Fruit fly (Drosophila melanogaster) whole organism, embryonic: ENCODE results near the gene CG8135.
A peak's percentile ranks its signal among the peaks of the same experiment; 100 is the strongest.

Experiments used
- ATbp ChIP-seq: fragments of 200-800 bp; sonication (Bioruptor generic); optimal IDR thresholded peaks from 2 replicates; lab custom pipeline; 2017; ENCODE audit warnings: missing biosample characterization, mild to moderate bottlenecking, missing genetic modification characterization, missing genetic modification reagents
- B-H2 ChIP-seq: fragments of 200-800 bp; sonication (Bioruptor generic); optimal IDR thresholded peaks from 2 replicates; lab custom pipeline; 2018; ENCODE audit warnings: missing biosample characterization, mild to moderate bottlenecking, missing genetic modification characterization
- CG10565 ChIP-seq: fragments of 200-800 bp; sonication (Bioruptor generic); optimal IDR thresholded peaks from 3 replicates; lab custom pipeline; 2016; ENCODE audit warnings: missing biosample characterization, mild to moderate bottlenecking, missing genetic modification characterization
- CG11696 ChIP-seq: fragments of 200-800 bp; sonication (Bioruptor generic); IDR thresholded peaks from 2 replicates; pipeline ENCODE4 v1.3.6; 2022; ENCODE audit warnings: missing biosample characterization, missing genetic modification characterization
- CG13123 ChIP-seq: fragments of 200-800 bp; sonication (Bioruptor generic); optimal IDR thresholded peaks from 2 replicates; lab custom pipeline; 2016; ENCODE audit warnings: missing biosample characterization, missing genetic modification characterization
- CG13287 ChIP-seq: fragments of 200-800 bp; sonication (Bioruptor generic); IDR thresholded peaks from 2 replicates; pipeline ENCODE4 v1.3.6; 2022; ENCODE audit warnings: missing biosample characterization, missing genetic modification characterization; ENCODE audit not compliant: partially characterized antibody
- CG13775 ChIP-seq: fragments of 200-800 bp; sonication (Bioruptor generic); optimal IDR thresholded peaks from 3 replicates; lab custom pipeline; 2017; ENCODE audit warnings: missing biosample characterization, mild to moderate bottlenecking, missing genetic modification characterization
- CG14014 ChIP-seq: fragments of 200-800 bp; sonication (Bioruptor generic); IDR thresholded peaks from 2 replicates; pipeline ENCODE4 v1.3.6; 2022; ENCODE audit warnings: missing biosample characterization, missing genetic modification characterization
- CG15073 ChIP-seq: fragments of 200-800 bp; sonication (Bioruptor generic); optimal IDR thresholded peaks from 2 replicates; lab custom pipeline; 2016; ENCODE audit warnings: missing biosample characterization, missing genetic modification characterization
- CG17361 ChIP-seq: fragments of 200-800 bp; sonication (Bioruptor generic); IDR thresholded peaks from 3 replicates; pipeline ENCODE4 v1.3.6; 2022; ENCODE audit warnings: missing biosample characterization, missing genetic modification characterization
- CG18619 ChIP-seq: fragments of 200-800 bp; sonication (Bioruptor generic); optimal IDR thresholded peaks from 3 replicates; lab custom pipeline; 2017; ENCODE audit warnings: missing biosample characterization, mild to moderate bottlenecking, missing genetic modification characterization
- CG2129 ChIP-seq: fragments of 200-800 bp; sonication (Bioruptor generic); IDR thresholded peaks from 2 replicates; pipeline ENCODE4 v1.3.6; 2022; ENCODE audit warnings: missing biosample characterization, missing genetic modification characterization; ENCODE audit not compliant: partially characterized antibody
- CG2202 ChIP-seq: fragments of 200-800 bp; sonication (Bioruptor generic); optimal IDR thresholded peaks from 2 replicates; lab custom pipeline; 2018; ENCODE audit warnings: missing biosample characterization, mild to moderate bottlenecking, missing genetic modification characterization
- CG31224 ChIP-seq: fragments of 200-800 bp; sonication (Bioruptor generic); IDR thresholded peaks from 2 replicates; pipeline ENCODE4 v1.3.6; 2022; ENCODE audit warnings: missing biosample characterization, missing genetic modification characterization
- CG31365 ChIP-seq: fragments of 200-800 bp; sonication (Bioruptor generic); optimal IDR thresholded peaks from 2 replicates; lab custom pipeline; 2018; ENCODE audit warnings: missing biosample characterization, mild to moderate bottlenecking, missing genetic modification characterization
- CG3838 ChIP-seq: fragments of 200-800 bp; sonication (Bioruptor generic); optimal IDR thresholded peaks from 3 replicates; lab custom pipeline; 2016; ENCODE audit warnings: missing biosample characterization, missing genetic modification characterization
- CG4617 ChIP-seq: fragments of 200-800 bp; sonication (Bioruptor generic); optimal IDR thresholded peaks from 3 replicates; lab custom pipeline; 2016; ENCODE audit warnings: missing biosample characterization, missing genetic modification characterization, borderline replicate concordance
- CG4820 ChIP-seq: fragments of 200-800 bp; sonication (Bioruptor generic); optimal IDR thresholded peaks from 3 replicates; lab custom pipeline; 2016; ENCODE audit warnings: missing biosample characterization, missing genetic modification characterization
- CG8290 ChIP-seq, 3 experiments: fragments of 200-800 bp; sonication (Bioruptor generic); optimal IDR thresholded peaks; 2 replicates each; lab custom pipeline; 2016 to 2019; ENCODE audit warnings: missing biosample characterization in 3 of 3, missing genetic modification characterization in 3 of 3, mild to moderate bottlenecking in 2 of 3, moderate library complexity in 1 of 3
- CG9932 ChIP-seq: fragments of 200-800 bp; sonication (Bioruptor generic); IDR thresholded peaks from 2 replicates; pipeline ENCODE4 v1.3.6; 2022; ENCODE audit warnings: missing biosample characterization, missing genetic modification characterization
- CHES-1-like ChIP-seq: fragments of 200-800 bp; sonication (Bioruptor generic); optimal IDR thresholded peaks from 2 replicates; lab custom pipeline; 2016; ENCODE audit warnings: missing biosample characterization, missing genetic modification characterization
- Ets65A ChIP-seq: fragments of 200-800 bp; sonication (Bioruptor generic); peaks from one replicate; lab custom pipeline; 2016; ENCODE audit warnings: missing biosample characterization, missing genetic modification characterization
- Ets97D ChIP-seq: fragments of 200-800 bp; sonication (Bioruptor generic); optimal IDR thresholded peaks from 3 replicates; lab custom pipeline; 2016; ENCODE audit warnings: missing biosample characterization, missing genetic modification characterization
- Fer1 ChIP-seq: fragments of 200-800 bp; sonication (Bioruptor generic); optimal IDR thresholded peaks from 2 replicates; lab custom pipeline; 2017; ENCODE audit warnings: missing biosample characterization, mild to moderate bottlenecking, missing genetic modification characterization
- HmgZ ChIP-seq: fragments of 200-800 bp; sonication (Bioruptor generic); optimal IDR thresholded peaks from 2 replicates; lab custom pipeline; 2018; ENCODE audit warnings: missing biosample characterization, mild to moderate bottlenecking, missing genetic modification characterization
- Nf-YB ChIP-seq: fragments of 200-800 bp; sonication (Bioruptor generic); optimal IDR thresholded peaks from 3 replicates; lab custom pipeline; 2019; ENCODE audit warnings: missing biosample characterization, mild to moderate bottlenecking, missing genetic modification characterization, moderate library complexity
- Ptx1 ChIP-seq: fragments of 200-800 bp; sonication (Bioruptor generic); IDR thresholded peaks from 2 replicates; pipeline ENCODE4 v1.3.6; 2022; ENCODE audit warnings: missing biosample characterization, missing genetic modification characterization
- Ssrp ChIP-seq: fragments of 200-800 bp; sonication (Bioruptor generic); optimal IDR thresholded peaks from 2 replicates; lab custom pipeline; 2018; ENCODE audit warnings: missing biosample characterization, mild to moderate bottlenecking, missing genetic modification characterization, moderate library complexity
- YL-1 ChIP-seq: fragments of 200-800 bp; sonication (Bioruptor generic); optimal IDR thresholded peaks from 3 replicates; lab custom pipeline; 2017; ENCODE audit warnings: missing biosample characterization, mild to moderate bottlenecking, missing genetic modification characterization
- bsh ChIP-seq, 2 experiments: fragments of 200-800 bp; sonication (Bioruptor generic); optimal IDR thresholded peaks; 2 replicates each; lab custom pipeline; 2017 to 2018; ENCODE audit warnings: mild to moderate bottlenecking in 2 of 2, missing biosample characterization in 2 of 2, missing genetic modification characterization in 2 of 2, moderate library complexity in 1 of 2
- chinmo ChIP-seq: fragments of 200-800 bp; sonication (Bioruptor generic); IDR thresholded peaks from 4 replicates; pipeline ENCODE4 v1.3.6; 2022; ENCODE audit warnings: missing biosample characterization, missing genetic modification characterization; ENCODE audit not compliant: partially characterized antibody
- chm ChIP-seq: fragments of 200-800 bp; sonication (Bioruptor generic); IDR thresholded peaks from 2 replicates; pipeline ENCODE4 v1.3.6; 2022; ENCODE audit warnings: missing biosample characterization, missing genetic modification characterization
- dmrt99B ChIP-seq: fragments of 200-800 bp; sonication (Bioruptor generic); optimal IDR thresholded peaks from 2 replicates; lab custom pipeline; 2018; ENCODE audit warnings: missing biosample characterization, mild to moderate bottlenecking, missing genetic modification characterization, moderate library complexity
- fd96Cb ChIP-seq: fragments of 200-800 bp; sonication (Bioruptor generic); optimal IDR thresholded peaks from 2 replicates; lab custom pipeline; 2018; ENCODE audit warnings: missing biosample characterization, mild to moderate bottlenecking, missing genetic modification characterization, moderate library complexity
- hth ChIP-seq: fragments of >200 bp; optimal IDR thresholded peaks from 2 replicates; lab custom pipeline; 2017; ENCODE audit warnings: inconsistent platforms
- kay ChIP-seq: fragments of 200-800 bp; sonication (Bioruptor generic); optimal IDR thresholded peaks from 2 replicates; lab custom pipeline; 2016; ENCODE audit warnings: missing biosample characterization, missing genetic modification characterization
- ken ChIP-seq: fragments of 200-800 bp; sonication (Bioruptor generic); IDR thresholded peaks from 3 replicates; pipeline ENCODE4 v1.3.6; 2022; ENCODE audit warnings: missing biosample characterization, missing genetic modification characterization
- kni ChIP-seq: fragments of 200-800 bp; sonication (Bioruptor generic); optimal IDR thresholded peaks from 3 replicates; lab custom pipeline; 2017; ENCODE audit warnings: mild to moderate bottlenecking, missing biosample characterization, missing genetic modification reagents, missing genetic modification characterization
- lola ChIP-seq, 3 experiments: fragments of >200 bp in 2 of 3; fragments of 200-800 bp in 1 of 3; sonication (Bioruptor generic) in 1 of 3; optimal IDR thresholded peaks; 2 replicates each; lab custom pipeline; 2017 to 2019; ENCODE audit warnings: missing biosample characterization in 3 of 3, missing genetic modification characterization in 3 of 3, mild to moderate bottlenecking in 1 of 3, moderate library complexity in 1 of 3
- luna ChIP-seq: fragments of 200-800 bp; sonication (Bioruptor generic); optimal IDR thresholded peaks from 2 replicates; lab custom pipeline; 2016; ENCODE audit warnings: missing biosample characterization, missing genetic modification characterization
- maf-S ChIP-seq: fragments of 200-800 bp; sonication (Bioruptor generic); optimal IDR thresholded peaks from 2 replicates; lab custom pipeline; 2016; ENCODE audit warnings: missing biosample characterization, missing genetic modification characterization
- mirr ChIP-seq: fragments of 200-800 bp; sonication (Bioruptor generic); optimal IDR thresholded peaks from 3 replicates; lab custom pipeline; 2018; ENCODE audit warnings: missing biosample characterization, mild to moderate bottlenecking, missing genetic modification characterization
- nau ChIP-seq: fragments of 200-800 bp; sonication (Bioruptor generic); optimal IDR thresholded peaks from 3 replicates; lab custom pipeline; 2017; ENCODE audit warnings: missing biosample characterization, mild to moderate bottlenecking, missing genetic modification characterization, missing genetic modification reagents
- run ChIP-seq: fragments of 200-800 bp; sonication (Bioruptor generic); optimal IDR thresholded peaks from 3 replicates; lab custom pipeline; 2018; ENCODE audit warnings: missing biosample characterization, mild to moderate bottlenecking, missing genetic modification characterization
- sqz ChIP-seq: fragments of 200-800 bp; sonication (Bioruptor generic); optimal IDR thresholded peaks from 3 replicates; lab custom pipeline; 2018; ENCODE audit warnings: missing biosample characterization, mild to moderate bottlenecking, missing genetic modification characterization
- tgo ChIP-seq: fragments of 200-800 bp; sonication (Bioruptor generic); IDR thresholded peaks from 3 replicates; pipeline ENCODE4 v1.3.6; 2022; ENCODE audit warnings: missing biosample characterization, missing genetic modification characterization
- tll ChIP-seq, 2 experiments: fragments of 200-800 bp in 1 of 2; fragments of >200 bp in 1 of 2; sonication (Bioruptor generic) in 1 of 2; optimal IDR thresholded peaks; 2 replicates each; lab custom pipeline; 2017 to 2019; ENCODE audit warnings: missing biosample characterization in 2 of 2, missing genetic modification characterization in 2 of 2, mild to moderate bottlenecking in 1 of 2, moderate library complexity in 1 of 2
- vvl ChIP-seq: fragments of 200-800 bp; sonication (Bioruptor generic); IDR thresholded peaks from 2 replicates; pipeline ENCODE4 v1.3.6; 2022; ENCODE audit warnings: missing biosample characterization, missing genetic modification characterization
- wdn ChIP-seq: fragments of 200-800 bp; sonication (Bioruptor generic); IDR thresholded peaks from 2 replicates; pipeline ENCODE4 v1.3.6; 2022; ENCODE audit warnings: missing biosample characterization, missing genetic modification characterization

Gene CG8135

DNA sequence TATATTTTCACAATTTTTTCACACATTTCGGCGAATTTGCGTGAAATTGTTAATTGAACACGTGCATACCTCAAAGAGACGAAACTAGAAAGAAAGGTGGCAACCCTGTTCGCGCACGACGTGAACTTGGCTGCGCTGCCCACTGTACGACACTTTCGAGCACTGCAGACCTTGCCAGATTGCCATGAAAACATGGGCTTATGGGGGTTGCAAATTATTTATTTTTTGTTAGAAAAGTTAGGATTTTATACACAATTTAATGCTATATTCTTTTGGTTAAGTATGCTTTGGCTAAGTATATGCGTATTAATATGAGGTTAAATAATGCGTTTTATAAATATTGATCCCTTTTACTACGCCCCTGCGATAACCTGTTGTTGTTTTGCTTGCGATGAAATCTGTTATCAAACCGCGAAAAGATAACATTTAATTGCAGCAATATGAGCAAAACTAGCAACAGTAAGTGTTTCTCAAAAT is 3.0 kb upstream of the CG8135 start, which contains the start of the genes RpL34b and CG8132 (continued):
- TF ChIP-seq CG14014 (GFP tag; lab: Robert Waterston, UW): peak; percentile 94
- peak; percentile 92 for TF ChIP-seq ATbp (GFP tag; lab: Kevin White, UChicago)
- TF ChIP-seq CG3838: peak; percentile 89
- peak; percentile 95 for TF ChIP-seq CG17361 (GFP tag; lab: Robert Waterston, UW)
- peak; percentile 96 for TF ChIP-seq CG18619 (GFP tag; lab: Kevin White, UChicago)
- TF ChIP-seq CG13775 (GFP tag; lab: Kevin White, UChicago): peak; percentile 96
- TF ChIP-seq maf-S (GFP tag; lab: Kevin White, UChicago): peak; percentile 97
- TF ChIP-seq CG8290 (GFP tag; optimal IDR thresholded peaks at IDR 0.05; lab: Kevin White, UChicago): peak; percentile 95
- TF ChIP-seq CG8290 (tag; optimal IDR thresholded peaks at IDR 0.05; lab: Kevin White, UChicago): peak; percentile 92 to 97
- peak; percentile 96 for TF ChIP-seq wdn
- peak; percentile 98 for TF ChIP-seq CG9932 (GFP tag; lab: Robert Waterston, UW)
- no peak for TF ChIP-seq CG2129
- TF ChIP-seq chm: peak; percentile 94
- peak; percentile 94 for TF ChIP-seq luna (GFP tag; lab: Kevin White, UChicago)
- TF ChIP-seq hth: no peak
- no peak for TF ChIP-seq nau
- peak; percentile 90 for TF ChIP-seq sqz
- TF ChIP-seq Nf-YB (GFP tag; lab: Kevin White, UChicago): peak; percentile 81
- peak; percentile 98 for TF ChIP-seq HmgZ
- peak; percentile 98 for TF ChIP-seq vvl
- TF ChIP-seq kni: peak; percentile 96
- 0 out of 4 replicates have a peak, but pooled peaks have one; percentile 16 for TF ChIP-seq chinmo (GFP tag; lab: Robert Waterston, UW)
- peak; percentile 90 for TF ChIP-seq fd96Cb (tag; lab: Kevin White, UChicago)
- TF ChIP-seq CG31224 (GFP tag; lab: Robert Waterston, UW): peak; percentile 92
- peak; percentile 100 for TF ChIP-seq YL-1 (GFP tag; lab: Kevin White, UChicago)
- TF ChIP-seq Fer1 (GFP tag; lab: Kevin White, UChicago): peak; percentile 96
- peak in 1 of 3 experiments; percentile 92 for TF ChIP-seq lola (GFP tag; optimal IDR thresholded peaks at IDR 0.05; lab: Kevin White, UChicago)
- peak; percentile 98 for TF ChIP-seq mirr
- peak; percentile 95 for TF ChIP-seq run (tag; lab: Kevin White, UChicago)
- TF ChIP-seq Ptx1 (GFP tag; lab: Robert Waterston, UW): peak; percentile 97
- peak; percentile 98 for TF ChIP-seq ken (GFP tag; lab: Robert Waterston, UW)
- TF ChIP-seq CG13287 (GFP tag; lab: Robert Waterston, UW): peak; percentile 46
- peak; percentile 99 for TF ChIP-seq B-H2 (GFP tag; lab: Kevin White, UChicago)
- TF ChIP-seq dmrt99B (tag; lab: Kevin White, UChicago): peak; percentile 91
- peak in 1 of 2 experiments; percentile 58 for TF ChIP-seq tll (GFP tag; optimal IDR thresholded peaks at IDR 0.05; lab: Kevin White, UChicago)
- TF ChIP-seq CG31365 (tag; lab: Kevin White, UChicago): peak; percentile 73
- TF ChIP-seq Ets97D: peak; percentile 99
- TF ChIP-seq tgo (GFP tag; lab: Robert Waterston, UW): peak; percentile 96
- peak; percentile 99 for TF ChIP-seq CG4617
- TF ChIP-seq CG15073 (GFP tag; lab: Kevin White, UChicago): peak; percentile 70
- TF ChIP-seq CG10565 (GFP tag; lab: Kevin White, UChicago): peak; percentile 88
- peak; percentile 100 for TF ChIP-seq CG13123 (GFP tag; lab: Kevin White, UChicago)
- peak; percentile 90 for TF ChIP-seq CG4820 (GFP tag; lab: Kevin White, UChicago)
- peak; percentile 93 for TF ChIP-seq Ssrp
- peak; percentile 96 for TF ChIP-seq CHES-1-like (GFP tag; lab: Kevin White, UChicago)
- TF ChIP-seq bsh (GFP tag; optimal IDR thresholded peaks at IDR 0.05; lab: Kevin White, UChicago): peak; percentile 47 to 93
- peak; percentile 89 for TF ChIP-seq CG11696 (GFP tag; lab: Robert Waterston, UW)
- TF ChIP-seq Ets65A (GFP tag; lab: Kevin White, UChicago): peak; percentile 100
- TF ChIP-seq kay (GFP tag; lab: Kevin White, UChicago): peak; percentile 92
- TF ChIP-seq CG2202 (tag; lab: Kevin White, UChicago): peak; percentile 93
